Worm (Caenorhabditis elegans) whole organism, L3 larva: Measurements from ENCODE around the gene plc-4.

Source experiments
- ZK546.5 ChIP-seq: sonication (generic microtip); optimal IDR thresholded peaks from 2 replicates; lab custom pipeline; 2017; ENCODE audit warnings: missing biosample characterization, missing genetic modification characterization
- aly-2 ChIP-seq: fragments of 150-350 bp; optimal IDR thresholded peaks from 2 replicates; lab custom pipeline; 2014; ENCODE audit warnings: missing biosample characterization, missing genetic modification characterization
- ama-1 ChIP-seq: fragments of 150-350 bp; optimal IDR thresholded peaks from 2 replicates; lab custom pipeline; 2018
- ceh-9 ChIP-seq: sonication (generic microtip); optimal IDR thresholded peaks from 2 replicates; lab custom pipeline; 2018; ENCODE audit warnings: missing biosample characterization, missing genetic modification characterization
- egl-27 ChIP-seq: sonication (generic microtip); optimal IDR thresholded peaks from 4 replicates; lab custom pipeline; 2017; ENCODE audit warnings: missing biosample characterization, missing genetic modification reagents, missing genetic modification characterization
- egl-5 ChIP-seq: fragments of 150-350 bp; optimal IDR thresholded peaks from 2 replicates; lab custom pipeline; 2017; ENCODE audit warnings: missing biosample characterization, missing genetic modification reagents, missing genetic modification characterization, inconsistent platforms
- elt-1 ChIP-seq: fragments of 150-350 bp; optimal IDR thresholded peaks from 2 replicates; lab custom pipeline; 2014; ENCODE audit warnings: missing biosample characterization, missing genetic modification characterization
- elt-2 ChIP-seq: sonication (generic microtip); optimal IDR thresholded peaks from 2 replicates; lab custom pipeline; 2016; ENCODE audit warnings: missing genetic modification reagents, mild to moderate bottlenecking, missing genetic modification characterization, missing compliant biosample characterization
- eor-1 ChIP-seq, 2 experiments: fragments of 150-350 bp; optimal IDR thresholded peaks; 2 replicates each; lab custom pipeline; 2014 to 2018; ENCODE audit warnings: missing biosample characterization in 2 of 2, missing genetic modification characterization in 2 of 2
- fkh-10 ChIP-seq: sonication (generic microtip); optimal IDR thresholded peaks from 2 replicates; lab custom pipeline; 2017; ENCODE audit warnings: missing biosample characterization, missing genetic modification reagents, missing genetic modification characterization
- fkh-2 ChIP-seq: fragments of 150-350 bp; optimal IDR thresholded peaks from 2 replicates; lab custom pipeline; 2014; ENCODE audit warnings: missing biosample characterization, missing genetic modification reagents, missing genetic modification characterization
- fos-1 ChIP-seq: fragments of 150-350 bp; optimal IDR thresholded peaks from 2 replicates; lab custom pipeline; 2014; ENCODE audit warnings: missing biosample characterization, missing genetic modification characterization
- hmg-11 ChIP-seq: sonication (generic microtip); optimal IDR thresholded peaks from 2 replicates; lab custom pipeline; 2016; ENCODE audit warnings: missing genetic modification characterization, missing compliant biosample characterization
- jun-1 ChIP-seq: fragments of 150-350 bp; optimal IDR thresholded peaks from 2 replicates; lab custom pipeline; 2014; ENCODE audit warnings: missing biosample characterization, missing genetic modification reagents, missing genetic modification characterization
- lin-15B ChIP-seq: fragments of 150-350 bp; optimal IDR thresholded peaks from 2 replicates; lab custom pipeline; 2014; ENCODE audit warnings: missing biosample characterization, missing genetic modification characterization
- lsy-12 ChIP-seq: sonication (generic microtip); optimal IDR thresholded peaks from 2 replicates; lab custom pipeline; 2016; ENCODE audit warnings: mild to moderate bottlenecking, missing genetic modification characterization, missing compliant biosample characterization
- mdl-1 ChIP-seq: fragments of 150-350 bp; optimal IDR thresholded peaks from 2 replicates; lab custom pipeline; 2014; ENCODE audit warnings: missing biosample characterization, missing genetic modification characterization
- nhr-11 ChIP-seq: fragments of 150-350 bp; optimal IDR thresholded peaks from 2 replicates; lab custom pipeline; 2014; ENCODE audit warnings: missing biosample characterization, missing genetic modification characterization
- nhr-23 ChIP-seq: fragments of 150-350 bp; optimal IDR thresholded peaks from 2 replicates; lab custom pipeline; 2014; ENCODE audit warnings: missing biosample characterization, missing genetic modification reagents, missing genetic modification characterization
- nhr-237 ChIP-seq: fragments of 150-350 bp; optimal IDR thresholded peaks from 2 replicates; lab custom pipeline; 2014; ENCODE audit warnings: missing biosample characterization, missing genetic modification characterization
- nhr-25 ChIP-seq: sonication (generic microtip); optimal IDR thresholded peaks from 2 replicates; lab custom pipeline; 2017; ENCODE audit warnings: missing biosample characterization, missing genetic modification characterization
- nhr-28 ChIP-seq: fragments of 150-350 bp; optimal IDR thresholded peaks from 2 replicates; lab custom pipeline; 2014; ENCODE audit warnings: missing biosample characterization, missing genetic modification characterization
- nhr-43 ChIP-seq: sonication (generic microtip); optimal IDR thresholded peaks from 2 replicates; lab custom pipeline; 2016; ENCODE audit warnings: mild to moderate bottlenecking, missing genetic modification characterization, missing compliant biosample characterization; ENCODE audit not compliant: poor library complexity, severe bottlenecking
- nhr-67 ChIP-seq: fragments of 150-350 bp; optimal IDR thresholded peaks from 2 replicates; lab custom pipeline; 2014; ENCODE audit warnings: missing biosample characterization, missing genetic modification characterization
- nhr-77 ChIP-seq: fragments of 150-350 bp; optimal IDR thresholded peaks from 2 replicates; lab custom pipeline; 2014; ENCODE audit warnings: missing biosample characterization, missing genetic modification characterization
- pha-4 ChIP-seq: fragments of 150-350 bp; optimal IDR thresholded peaks from 2 replicates; lab custom pipeline; 2014; ENCODE audit warnings: missing biosample characterization, missing genetic modification reagents, missing genetic modification characterization
- pqm-1 ChIP-seq: fragments of 150-350 bp; optimal IDR thresholded peaks from 2 replicates; lab custom pipeline; 2017; ENCODE audit warnings: missing biosample characterization, missing genetic modification characterization, inconsistent platforms
- sea-2 ChIP-seq: fragments of 150-350 bp; sonication (generic microtip); optimal IDR thresholded peaks from 4 replicates; lab custom pipeline; 2014; ENCODE audit warnings: missing biosample characterization, missing genetic modification reagents, missing genetic modification characterization
- skn-1 ChIP-seq: fragments of 150-350 bp; optimal IDR thresholded peaks from 2 replicates; lab custom pipeline; 2014; ENCODE audit warnings: missing biosample characterization, missing genetic modification characterization
- snpc-4 ChIP-seq: fragments of 150-350 bp; optimal IDR thresholded peaks from 2 replicates; lab custom pipeline; 2014; ENCODE audit warnings: missing biosample characterization, missing genetic modification characterization
- tbx-2 ChIP-seq: sonication (generic microtip); optimal IDR thresholded peaks from 2 replicates; lab custom pipeline; 2016; ENCODE audit warnings: mild to moderate bottlenecking, missing genetic modification characterization, missing compliant biosample characterization
- unc-39 ChIP-seq: sonication (generic microtip); optimal IDR thresholded peaks from 4 replicates; lab custom pipeline; 2017; ENCODE audit warnings: missing biosample characterization, missing genetic modification characterization
- unc-62 ChIP-seq: fragments of 150-350 bp; sonication (generic microtip); optimal IDR thresholded peaks from 4 replicates; lab custom pipeline; 2014; ENCODE audit warnings: missing biosample characterization, missing genetic modification reagents, missing genetic modification characterization
- zag-1 ChIP-seq: fragments of 150-350 bp; optimal IDR thresholded peaks from 2 replicates; lab custom pipeline; 2014; ENCODE audit warnings: missing biosample characterization, missing genetic modification characterization
- ztf-11 ChIP-seq: fragments of 150-350 bp; optimal IDR thresholded peaks from 2 replicates; lab custom pipeline; 2014; ENCODE audit warnings: missing biosample characterization, missing genetic modification characterization
- ztf-4 ChIP-seq: fragments of 150-350 bp; optimal IDR thresholded peaks from 2 replicates; lab custom pipeline; 2014; ENCODE audit warnings: missing biosample characterization, missing genetic modification characterization

Gene plc-4

DNA sequence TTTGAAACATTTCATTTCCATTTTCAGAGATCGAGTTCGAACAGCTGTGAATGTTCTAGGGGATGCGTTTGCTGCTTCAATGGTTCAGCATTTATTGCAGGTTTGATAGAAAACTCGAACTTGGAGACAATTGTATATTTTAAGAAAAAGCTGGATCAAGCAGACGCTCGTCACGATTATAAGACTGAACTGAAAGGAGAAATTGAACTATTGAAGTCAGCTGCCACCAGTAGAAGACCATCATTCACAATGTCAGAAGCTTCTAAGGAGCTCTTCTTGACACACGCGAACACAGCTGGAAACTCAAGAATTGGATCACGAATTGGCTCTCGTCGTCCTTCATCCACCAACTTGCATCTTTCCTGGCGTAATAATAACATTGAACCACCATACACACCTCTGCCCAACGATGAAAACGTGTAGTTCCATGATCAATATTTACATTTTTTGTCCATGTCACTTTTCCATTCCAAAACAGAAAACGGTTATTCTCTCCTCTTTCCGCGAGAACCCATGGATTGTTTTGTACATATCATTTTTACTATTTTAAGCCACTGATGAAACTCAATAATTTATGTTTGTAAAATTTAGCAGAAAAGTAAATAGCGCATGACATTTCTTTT, 6.5 kb downstream of the plc-4 start (continued):
- TF ChIP-seq nhr-23 (tag; lab: Kevin White, UChicago), result no peak
- no peak for TF ChIP-seq fkh-2
- TF ChIP-seq nhr-237 (tag; lab: Kevin White, UChicago), result no peak
- TF ChIP-seq nhr-67 (tag; lab: Kevin White, UChicago), result no peak
- no peak for TF ChIP-seq egl-5 (tag; lab: Kevin White, UChicago)
- TF ChIP-seq skn-1 (tag; lab: Kevin White, UChicago), result no peak
- peak; percentile 44 for TF ChIP-seq aly-2 (tag; lab: Kevin White, UChicago)
- TF ChIP-seq, all 47 proteins: peak for 9

DNA sequence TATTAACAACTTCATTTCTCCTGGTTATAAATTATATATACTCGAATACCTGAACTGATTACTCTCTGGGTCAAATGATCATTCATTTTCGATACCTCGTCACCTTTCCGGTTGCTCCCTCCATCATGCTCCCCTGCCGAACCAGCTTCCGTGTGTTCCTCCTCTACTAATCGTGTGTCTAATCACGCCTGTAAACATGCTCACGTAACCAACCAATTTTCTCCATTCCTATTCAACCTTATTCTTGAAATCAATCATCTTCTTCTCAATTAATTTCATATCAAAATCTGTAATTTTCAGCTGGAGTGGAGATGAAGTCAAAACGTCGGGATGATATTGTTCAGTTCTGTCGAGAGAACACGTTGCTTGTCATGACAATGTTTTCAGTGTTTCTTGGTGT, 9.1 kb downstream of the plc-4 start, which contains the start of gene glt-6:
TSS of gene glt-6 (plus strand) at position 301 of the 400 bp plus-strand sequence.
- TF ChIP-seq sea-2 (GFP tag; lab: Kevin White, UChicago) (no peak), ztf-11 (no peak), aly-2 (tag; lab: Kevin White, UChicago) (no peak), zag-1 (tag; lab: Kevin White, UChicago) (no peak), egl-27 (tag; lab: Kevin White, UChicago) (no peak), ama-1 (lab: Kevin White, UChicago) (no peak), ceh-9 (no peak), nhr-25 (tag; lab: Kevin White, UChicago) (no peak), fkh-2 (no peak), nhr-67 (tag; lab: Kevin White, UChicago) (no peak), hmg-11 (no peak), fkh-10 (no peak), mdl-1 (tag; lab: Kevin White, UChicago) (no peak), nhr-28 (tag; lab: Kevin White, UChicago) (no peak), tbx-2 (tag; lab: Kevin White, UChicago) (no peak), unc-62 (GFP tag; lab: Kevin White, UChicago) (no peak), nhr-23 (tag; lab: Kevin White, UChicago) (no peak)

DNA sequence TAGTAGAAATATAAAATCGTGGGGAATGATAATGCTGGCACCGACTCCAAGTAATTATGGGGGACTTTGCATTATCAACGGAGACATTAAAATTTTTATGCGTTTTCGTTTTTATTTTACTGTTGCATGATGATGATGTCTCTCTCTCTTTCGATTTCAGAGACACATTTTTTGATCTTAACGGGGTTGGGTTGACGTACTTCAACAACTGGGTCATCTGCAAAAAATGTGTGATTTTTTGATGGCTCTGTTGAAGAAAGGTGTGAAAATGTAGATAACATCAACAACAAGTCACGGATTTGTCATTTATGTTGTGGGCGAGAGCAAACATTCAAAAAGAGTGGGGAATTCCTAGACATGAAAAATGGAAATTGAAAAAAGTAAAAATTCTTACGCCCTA, 11.1 kb downstream of the plc-4 start, which contains the start of gene F55G1.15:
TSS of gene F55G1.15 (minus strand) at position 101 of the 400 bp plus-strand sequence.
- TF ChIP-seq zag-1 (tag; lab: Kevin White, UChicago) (no peak), elt-2 (peak; percentile 46)

DNA sequence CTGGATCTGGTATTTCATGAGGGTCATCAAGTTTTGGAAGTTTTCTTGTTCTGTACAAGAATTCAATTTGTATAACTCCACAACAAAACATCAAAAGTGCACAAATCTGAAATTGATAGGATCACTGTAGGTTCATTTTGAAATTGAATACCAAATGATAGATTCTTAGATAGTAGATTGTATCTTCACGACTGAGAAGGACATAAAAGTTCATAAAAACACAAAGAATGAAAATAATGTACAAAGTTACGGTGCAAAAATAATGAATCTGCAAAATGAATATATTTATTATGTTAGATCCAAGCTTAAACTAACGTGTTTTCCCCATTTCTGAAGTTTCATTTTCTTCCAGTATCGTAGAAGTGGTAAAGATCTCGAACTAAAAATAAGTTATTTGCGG, 11.5 kb downstream of the plc-4 start:
- peak; percentile 64 for TF ChIP-seq elt-1 (tag; lab: Kevin White, UChicago)
- TF ChIP-seq lsy-12 (tag; lab: Kevin White, UChicago), result no peak

DNA sequence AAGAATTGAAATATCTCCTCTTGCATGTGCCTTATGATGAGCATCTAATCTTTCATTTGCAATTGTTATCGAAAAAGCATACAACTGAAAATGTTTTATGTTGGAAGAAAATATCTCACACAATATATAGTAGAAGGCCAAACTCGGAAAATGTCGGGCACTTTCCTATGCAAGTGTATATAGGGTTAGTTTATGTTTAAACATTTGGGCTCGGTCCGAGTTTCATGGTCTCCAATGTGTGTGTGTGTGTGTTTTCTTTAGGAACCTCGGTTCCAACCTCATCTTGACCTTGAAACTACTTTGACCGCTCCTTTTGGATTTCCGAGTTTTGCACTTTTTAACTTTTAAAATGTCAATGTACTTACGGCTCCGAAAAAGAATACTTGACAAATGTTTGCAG, 13.2 kb downstream of the plc-4 start:
- TF ChIP-seq snpc-4 (tag; lab: Kevin White, UChicago), result peak; percentile 63
- no peak for TF ChIP-seq nhr-67 (tag; lab: Kevin White, UChicago)

DNA sequence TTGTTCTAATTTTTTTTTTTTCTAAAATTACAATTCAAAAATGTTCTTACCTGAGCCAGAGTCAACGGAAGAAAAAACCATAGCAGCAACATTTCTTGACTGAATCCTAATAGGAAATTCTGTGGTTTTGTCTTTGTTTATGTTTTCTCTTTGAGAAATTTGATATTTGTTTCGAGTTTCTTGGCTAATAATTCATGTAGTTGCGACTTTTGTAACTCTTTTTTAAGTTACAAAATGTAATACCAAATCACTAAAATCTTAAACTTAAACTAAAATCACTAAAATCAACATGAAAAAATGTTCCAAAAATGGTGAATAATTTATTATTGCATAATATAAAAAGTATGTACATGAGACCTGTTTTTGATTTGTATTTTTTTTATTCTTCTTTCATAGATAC, 14.7 kb downstream of the plc-4 start, which contains the start of gene egas-4:
TSS of gene egas-4 (minus strand) at position 101 of the 400 bp plus-strand sequence.
- TF ChIP-seq ztf-4 (no peak), ztf-11 (no peak), eor-1 (tag; optimal IDR thresholded peaks at IDR 0.05; lab: Kevin White, UChicago) (no peak)

DNA sequence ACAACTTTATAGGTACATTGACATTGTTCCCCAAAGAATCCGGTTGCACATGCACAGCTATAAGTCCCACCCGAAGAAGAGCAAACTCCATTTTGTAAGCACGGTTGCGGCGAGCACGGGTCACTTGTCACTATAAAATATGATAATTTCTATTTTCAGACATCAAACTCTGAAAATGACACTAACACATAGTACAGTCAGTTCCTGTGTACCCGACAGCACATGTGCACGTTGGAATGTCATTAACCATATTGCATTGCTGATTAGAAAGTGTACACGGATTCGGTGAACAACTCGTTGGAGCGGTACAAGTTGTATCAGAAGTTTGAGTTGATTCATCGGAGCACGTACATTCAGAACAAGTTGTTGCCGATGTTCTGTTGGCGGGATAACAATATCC, 15.3 kb downstream of the plc-4 start:
- TF ChIP-seq elt-2 (peak; percentile 50), nhr-77 (tag; lab: Kevin White, UChicago) (no peak), ztf-4 (no peak), pqm-1 (peak; percentile 52)

DNA sequence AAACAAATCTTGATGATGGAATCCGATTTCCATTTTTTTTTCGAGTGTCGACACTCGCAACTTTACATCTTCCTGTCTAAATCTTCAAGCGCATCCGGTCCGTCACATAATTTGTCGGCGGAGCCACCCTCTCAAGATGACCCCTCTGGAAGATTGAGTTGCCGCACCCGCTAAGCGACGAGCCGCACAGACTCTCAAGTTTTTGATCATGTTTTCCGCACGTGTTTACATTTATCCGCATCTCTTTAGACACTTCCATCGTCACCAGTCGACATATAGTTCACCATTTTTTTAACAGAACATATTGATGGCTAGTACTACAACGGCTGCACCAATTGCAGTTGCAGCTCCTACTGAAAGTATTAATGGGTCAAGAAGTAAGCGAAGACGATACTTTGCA, 21.0 kb downstream of the plc-4 start, which contains the start of gene F55G1.1:
TSS of gene F55G1.1 (plus strand) at position 301 of the 400 bp plus-strand sequence.
- TF ChIP-seq lin-15B (tag; lab: Kevin White, UChicago) (no peak), hmg-11 (no peak), ztf-11 (no peak), ceh-9 (no peak), nhr-43 (tag; lab: Kevin White, UChicago) (no peak), egl-27 (tag; lab: Kevin White, UChicago) (no peak), nhr-11 (tag; lab: Kevin White, UChicago) (no peak), ZK546.5 (no peak), nhr-67 (tag; lab: Kevin White, UChicago) (no peak), elt-2 (no peak), unc-39 (tag; lab: Kevin White, UChicago) (no peak), pha-4 (tag; lab: Kevin White, UChicago) (no peak), fkh-10 (no peak), nhr-25 (tag; lab: Kevin White, UChicago) (no peak), eor-1 (tag; optimal IDR thresholded peaks at IDR 0.05; lab: Kevin White, UChicago) (no peak), mdl-1 (tag; lab: Kevin White, UChicago) (no peak), fos-1 (tag; lab: Kevin White, UChicago) (no peak), jun-1 (no peak), lsy-12 (tag; lab: Kevin White, UChicago) (no peak)
